Fruit fly (Drosophila melanogaster): ENCODE measurements around the gene CG42359.

Gene CG42359

DNA sequence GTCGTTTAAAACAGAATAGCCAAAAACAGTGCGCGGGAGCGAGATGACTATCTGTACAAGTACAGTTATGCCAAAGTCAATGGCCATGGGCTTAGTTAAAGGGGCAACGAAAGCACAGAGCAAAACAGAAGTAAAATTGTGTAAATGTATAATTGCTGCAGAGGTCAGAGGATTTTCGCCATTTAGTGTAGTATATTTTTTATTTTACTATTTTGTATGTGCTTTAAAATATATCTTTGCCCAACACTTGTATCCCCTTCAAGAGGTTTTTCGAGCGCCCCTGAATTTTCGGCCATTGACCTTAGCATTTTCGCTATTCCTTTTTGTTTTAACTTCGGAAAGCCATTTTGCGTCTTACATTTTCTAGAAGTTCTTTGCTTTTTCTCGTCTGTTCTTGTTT is 4.1 kb downstream of the CG42359 start:
- no peak for TF ChIP-seq noc (tag; optimal IDR thresholded peaks at IDR 0.05)

DNA sequence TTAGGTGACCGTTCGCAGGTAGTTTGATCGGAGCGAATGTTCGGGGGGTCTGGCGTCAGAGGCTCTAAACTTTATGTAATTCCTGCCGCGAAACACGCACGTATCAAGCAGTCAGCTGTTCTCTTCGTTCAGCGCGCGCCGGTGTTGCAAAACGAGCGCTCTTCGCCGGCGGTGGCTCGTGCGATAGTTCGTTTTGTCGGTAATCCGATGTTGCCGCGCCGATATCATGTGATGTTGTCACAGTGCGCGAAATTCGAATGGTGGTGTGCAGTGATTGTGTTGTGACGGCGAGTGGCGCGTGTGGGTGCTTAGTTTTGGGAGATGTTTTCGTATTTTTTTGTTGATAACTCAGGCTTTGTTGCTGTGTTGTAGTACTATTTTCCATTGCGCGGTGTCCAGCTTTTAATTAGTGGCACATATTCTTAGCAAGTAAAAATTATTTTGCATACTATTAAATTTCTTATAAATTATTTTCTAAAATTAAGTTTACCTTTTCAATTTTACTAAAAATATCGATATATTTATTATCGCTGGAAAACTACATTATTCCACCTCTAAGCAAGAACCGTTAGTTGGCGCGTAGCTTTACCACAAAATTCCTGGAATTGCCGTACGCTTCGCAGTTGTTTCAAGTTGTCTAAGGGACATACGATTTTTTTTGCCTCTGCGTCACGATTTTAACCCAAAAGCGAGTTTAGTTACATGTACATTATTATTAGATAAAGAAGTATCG is 5.3 kb downstream of the CG42359 start, which contains the start of gene nanos:
Gene nanos (plus strand): TSS at position 569 of the 733 bp plus-strand sequence.
- TF ChIP-seq noc (tag; optimal IDR thresholded peaks at IDR 0.05): peak; percentile 57

DNA sequence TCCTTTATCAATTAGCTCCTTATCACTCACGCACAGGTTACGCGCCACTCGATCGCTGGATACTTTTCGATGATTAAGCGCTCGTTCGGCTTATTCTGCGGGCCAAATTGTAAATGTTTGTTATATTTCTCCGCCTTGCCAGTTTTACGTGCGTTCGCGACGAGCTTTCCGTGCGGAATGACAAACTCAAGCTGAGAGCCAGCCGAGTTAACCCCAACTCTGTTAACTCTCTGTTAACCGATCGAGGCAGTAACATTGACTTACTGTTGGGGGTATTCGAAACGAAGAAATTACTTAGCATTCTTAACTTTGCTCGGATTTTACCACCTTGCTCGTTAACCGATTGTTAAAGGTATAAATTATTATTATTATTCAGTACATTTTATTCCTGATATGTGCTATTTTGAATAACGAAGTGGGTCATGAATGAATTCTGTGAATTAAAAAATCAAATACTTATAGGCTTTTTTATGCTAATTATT is 8.6 kb downstream of the CG42359 start, which contains the start of gene CG5835:
Gene CG5835 (minus strand): TSS at position 185 of the 482 bp plus-strand sequence.
- peak; percentile 61 for TF ChIP-seq noc (tag; optimal IDR thresholded peaks at IDR 0.05)

DNA sequence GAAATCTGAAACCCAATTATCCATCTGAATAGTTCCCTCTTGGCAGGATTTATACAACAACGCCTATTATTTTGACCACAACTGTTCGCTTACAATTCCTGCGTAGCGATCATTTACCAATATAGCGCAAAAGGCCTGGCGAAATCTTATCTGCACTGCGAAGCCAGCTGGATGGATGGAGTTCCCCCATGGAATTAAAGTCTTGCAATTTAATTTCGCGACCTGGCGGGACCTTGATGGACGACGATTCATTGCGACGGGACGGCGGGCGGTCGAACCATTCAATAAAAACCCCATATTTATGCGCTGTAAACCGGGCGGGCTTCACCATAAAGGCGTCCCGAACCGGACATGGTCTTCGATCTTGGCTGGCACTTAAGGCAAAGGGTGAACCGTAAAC is 9.3 kb downstream of the CG42359 start:
- no peak for TF ChIP-seq noc (tag; optimal IDR thresholded peaks at IDR 0.05)

DNA sequence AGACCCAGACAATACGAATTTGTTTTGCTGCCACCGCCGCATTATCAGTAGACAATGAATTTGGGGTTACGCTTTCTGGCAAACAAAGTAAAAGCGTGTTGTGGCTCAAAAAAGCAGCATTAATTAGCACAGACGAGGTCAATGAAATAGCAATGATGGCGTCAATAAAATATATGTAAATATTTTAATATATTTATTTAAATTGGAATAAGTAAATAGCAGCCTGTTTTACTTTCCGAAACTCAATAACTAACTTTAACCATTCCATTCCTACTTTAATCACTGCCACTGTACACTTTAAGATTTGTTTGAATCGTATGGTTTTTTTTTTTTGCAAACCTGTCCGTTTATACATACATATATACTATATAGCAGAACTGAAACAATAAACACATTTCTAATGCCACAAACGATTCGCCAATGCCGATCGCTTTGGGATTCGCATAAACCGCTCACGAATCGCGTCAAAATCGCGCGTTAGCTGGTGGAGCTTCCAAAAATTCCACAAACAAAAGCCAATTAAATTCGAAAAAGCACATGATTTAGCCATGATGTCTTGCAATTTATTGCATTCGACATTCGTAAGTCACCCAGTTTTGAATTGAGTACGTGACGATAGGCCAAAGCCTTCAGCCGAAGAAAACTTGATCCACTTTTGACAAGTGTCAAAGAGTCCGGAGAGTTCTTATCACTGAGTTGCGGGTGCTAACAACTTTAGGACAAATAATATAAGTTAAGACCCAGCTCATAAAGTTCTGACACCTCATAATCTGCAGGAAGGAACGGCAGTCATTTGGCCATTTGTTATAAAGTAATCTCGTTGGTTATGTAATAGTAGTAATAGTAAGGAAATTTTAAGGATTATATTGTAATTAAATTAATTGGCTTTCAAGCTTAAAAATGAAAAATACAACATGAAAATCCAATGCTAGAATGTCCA is 10.0 kb downstream of the CG42359 start:
- peak; percentile 83 for TF ChIP-seq noc (tag; optimal IDR thresholded peaks at IDR 0.05)

DNA sequence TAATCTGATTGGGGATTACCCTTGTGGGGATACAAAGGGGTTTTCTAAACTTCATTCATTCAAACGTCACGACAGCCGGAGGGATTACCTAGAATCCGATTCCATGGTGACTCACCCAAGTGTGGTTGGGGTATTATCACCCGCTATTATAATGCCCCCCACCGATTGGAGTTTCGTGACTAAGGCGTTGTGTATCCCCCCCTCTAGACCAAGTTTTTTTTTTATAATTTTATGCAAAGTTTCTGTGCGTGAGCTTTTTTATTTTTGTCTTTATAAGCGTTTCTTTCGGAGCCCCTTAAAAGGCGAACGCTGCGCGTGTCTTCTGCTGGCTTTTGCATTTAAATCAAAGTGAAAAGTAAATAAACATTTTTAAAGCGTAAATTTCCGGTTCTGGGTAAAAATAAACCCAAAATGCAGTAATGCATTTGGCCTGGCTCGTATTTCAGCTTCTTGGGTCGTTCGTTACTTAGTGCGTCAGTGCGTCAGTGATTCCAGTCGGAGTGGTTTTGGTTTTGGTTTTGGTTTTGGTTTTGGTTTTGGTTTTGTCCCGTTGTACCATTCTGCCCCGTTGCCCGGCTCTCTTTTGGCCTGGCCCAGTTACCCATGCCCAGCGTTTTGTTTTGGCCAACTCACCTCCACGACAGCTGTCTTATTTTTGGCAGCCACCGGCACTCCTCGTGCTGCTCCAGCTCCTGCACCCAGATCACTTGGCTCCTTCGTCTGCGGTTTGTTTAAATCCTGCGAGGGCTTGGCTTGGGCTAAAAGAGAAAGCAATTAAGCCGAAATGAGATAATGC is 11.0 kb downstream of the CG42359 start:
- no peak for TF ChIP-seq noc (tag; optimal IDR thresholded peaks at IDR 0.05)

DNA sequence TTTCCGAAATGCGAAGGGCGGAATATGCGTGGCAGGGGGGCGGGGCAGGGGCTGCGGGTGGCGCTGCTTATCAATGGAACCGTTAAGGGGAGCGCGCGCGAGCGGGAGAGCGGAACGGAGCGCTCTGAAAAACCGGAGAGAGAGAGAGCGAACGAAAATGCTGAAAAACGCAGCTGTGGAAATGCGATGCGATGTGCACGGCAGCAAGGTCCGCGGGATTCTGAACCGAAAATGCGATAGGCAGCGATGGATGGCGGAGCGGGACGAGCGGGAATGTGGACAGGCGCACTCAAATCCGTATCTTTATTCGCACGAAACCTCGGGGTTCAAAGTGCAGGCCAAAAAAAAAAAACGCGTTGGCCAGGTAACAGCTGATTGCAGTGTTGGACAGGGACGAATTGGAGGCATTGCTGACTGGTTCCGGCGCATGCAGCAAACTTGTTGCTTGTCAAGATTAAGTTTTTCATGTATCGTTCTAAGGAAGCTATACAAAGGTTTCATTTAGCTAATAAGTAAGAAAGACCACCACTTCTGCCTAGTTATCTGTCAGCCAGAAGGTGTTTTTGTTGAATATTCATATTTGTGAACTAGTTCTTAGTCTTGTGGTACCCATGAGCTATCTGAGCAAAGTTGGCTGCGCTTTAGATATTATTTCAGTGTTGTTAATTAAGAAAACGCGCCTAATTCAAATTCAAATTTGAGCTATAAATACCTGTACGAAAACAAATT is 14.4 kb downstream of the CG42359 start, which contains the start of gene Ppcs:
Gene Ppcs (minus strand): TSS at position 400 of the 729 bp plus-strand sequence.
- TF ChIP-seq noc (tag; optimal IDR thresholded peaks at IDR 0.05): peak; percentile 81

DNA sequence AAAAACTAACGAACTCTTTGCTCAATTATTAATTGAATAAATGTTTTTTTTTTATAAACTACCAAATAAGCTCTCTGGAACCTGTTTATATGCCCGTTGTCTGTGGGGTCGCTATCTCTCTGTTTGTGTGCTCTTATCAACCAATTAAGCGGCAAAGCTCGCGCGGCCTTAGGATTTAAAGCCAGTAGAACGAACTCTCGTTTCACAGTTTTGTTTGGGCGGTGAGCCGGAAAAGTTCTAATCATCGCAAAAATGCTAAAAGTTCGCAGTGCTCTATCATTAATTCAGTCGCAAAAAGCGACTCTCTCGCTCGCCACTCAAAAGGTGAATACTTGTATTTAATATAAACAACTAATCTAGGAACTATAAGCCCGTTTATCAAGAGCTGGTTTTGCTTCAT is 27.1 kb downstream of the CG42359 start, which contains the start of gene Cyp12a4:
Gene Cyp12a4 (plus strand): TSS at position 202 of the 400 bp plus-strand sequence.
- TF ChIP-seq noc (tag; optimal IDR thresholded peaks at IDR 0.05): peak; percentile 51

DNA sequence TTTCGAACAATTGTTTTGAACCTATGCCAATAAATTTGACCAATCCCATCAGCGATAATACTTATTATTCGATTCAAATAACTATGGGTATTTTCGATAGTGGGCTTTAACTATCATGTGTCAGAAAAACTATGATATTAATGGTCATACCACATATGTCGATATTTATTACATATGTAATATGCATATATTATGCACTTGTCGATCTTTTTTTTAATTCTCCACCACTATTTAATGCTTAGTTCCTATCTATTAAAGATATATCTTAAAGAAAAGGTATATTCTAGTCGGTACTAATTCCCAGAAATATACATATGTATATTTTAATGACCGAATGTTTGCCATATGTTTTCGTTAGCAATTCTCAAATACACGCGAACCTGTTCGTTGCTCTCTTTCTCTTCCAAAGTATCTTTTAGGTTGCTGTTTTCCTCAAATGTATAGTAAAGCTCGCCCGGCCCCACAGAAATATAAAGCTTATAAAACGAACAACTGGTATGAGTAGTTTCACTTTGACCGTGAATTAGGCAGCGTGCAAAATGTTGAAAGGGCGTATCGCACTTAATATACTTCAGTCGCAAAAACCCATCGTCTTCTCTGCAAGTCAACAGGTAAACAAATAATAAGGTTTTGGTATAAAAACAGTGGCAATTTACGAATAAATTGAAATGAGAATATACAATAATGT is 29.8 kb downstream of the CG42359 start, which contains the start of gene Cyp12a5:
Gene Cyp12a5 (plus strand): TSS at position 503 of the 688 bp plus-strand sequence.
- TF ChIP-seq noc (tag; optimal IDR thresholded peaks at IDR 0.05): peak; percentile 42

DNA sequence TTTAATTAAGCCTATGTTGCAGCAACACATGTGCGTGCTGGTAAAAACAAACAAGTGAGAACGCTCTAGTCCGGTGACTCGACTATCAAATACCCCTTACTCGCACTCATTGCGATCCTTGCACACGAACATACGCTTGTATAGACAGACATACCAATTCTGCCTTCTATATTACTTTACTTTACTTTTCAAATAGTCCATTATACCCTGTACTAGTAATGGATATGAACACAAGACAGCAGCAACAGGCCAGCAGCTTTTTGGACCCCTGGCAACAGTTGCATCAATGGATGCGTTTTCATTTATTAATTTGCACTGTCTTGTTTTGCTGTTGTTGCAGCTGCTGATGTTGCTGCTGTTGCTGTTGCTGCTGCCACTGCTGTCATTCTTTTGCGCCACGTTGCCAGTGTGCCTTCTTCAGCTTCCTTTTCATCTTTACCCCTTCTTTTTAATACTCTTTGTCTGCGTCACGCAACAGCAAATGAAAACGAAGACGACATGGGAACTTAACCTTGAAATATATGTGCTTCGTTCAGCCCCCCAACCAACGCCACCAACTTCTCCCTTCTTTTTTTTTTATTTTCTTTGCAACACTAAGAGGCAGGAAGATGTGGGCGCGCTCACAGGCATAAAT is 43.5 kb downstream of the CG42359 start:
- no peak for TF ChIP-seq noc (tag; optimal IDR thresholded peaks at IDR 0.05)

DNA sequence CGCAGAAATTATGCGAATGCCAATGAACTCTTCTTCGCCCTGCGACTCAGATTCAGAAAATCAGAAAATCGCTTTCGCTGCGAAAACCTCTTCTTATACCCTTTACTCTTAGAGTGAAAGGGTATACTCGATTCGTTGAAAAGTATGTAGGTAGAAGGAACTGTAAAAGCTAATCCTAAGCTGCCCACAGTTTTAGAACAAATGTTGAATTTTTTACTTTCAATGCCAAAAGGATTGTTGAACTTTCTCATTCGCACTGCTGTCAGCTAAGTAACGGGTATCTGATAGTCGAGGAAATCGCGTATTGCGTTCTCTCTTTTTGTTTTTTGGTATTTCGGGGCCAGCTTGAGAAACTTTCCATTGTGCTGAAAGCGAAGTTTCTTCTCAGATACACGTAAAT is 48.3 kb downstream of the CG42359 start:
- no peak for TF ChIP-seq noc (tag; optimal IDR thresholded peaks at IDR 0.05)

DNA sequence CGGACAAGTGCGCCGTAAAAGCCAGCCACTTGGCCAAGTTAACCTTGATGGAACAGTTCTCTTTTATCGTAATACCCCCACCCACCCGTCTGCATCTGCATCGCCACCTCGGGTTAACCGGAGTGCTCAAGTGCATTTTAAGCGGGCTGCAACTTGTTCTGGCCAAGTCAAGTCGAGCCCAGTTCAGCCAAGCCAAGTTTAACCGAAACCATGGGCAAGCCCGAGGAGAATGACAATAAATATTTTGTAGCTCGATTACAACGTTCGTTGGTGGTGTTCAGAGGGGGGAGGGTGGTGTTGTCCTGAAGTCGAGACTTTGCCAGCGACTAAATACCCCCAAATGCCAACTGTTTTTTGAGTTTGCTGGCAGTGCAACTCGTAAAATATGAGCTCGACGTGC is 49.7 kb downstream of the CG42359 start:
- no peak for TF ChIP-seq noc (tag; optimal IDR thresholded peaks at IDR 0.05)
